Worm (Caenorhabditis elegans) whole organism, young adult: ENCODE measurements around the gene hda-11.

Experiments used
- B0019.2 ChIP-seq: fragments of 200-800 bp; sonication (Bioruptor generic); conservative IDR thresholded peaks from 2 replicates; pipeline ENCODE4 v1.3.6; 2022; ENCODE audit warnings: missing genetic modification reagents, missing genetic modification characterization, missing compliant biosample characterization
- F37B4.10 ChIP-seq: fragments of 200-800 bp; sonication (Bioruptor generic); IDR thresholded peaks from 2 replicates; pipeline ENCODE4 v1.3.6; 2022; ENCODE audit warnings: missing genetic modification characterization, missing compliant biosample characterization
- Y95B8A.8 ChIP-seq: fragments of 200-800 bp; sonication (Bioruptor generic); IDR thresholded peaks from 2 replicates; pipeline ENCODE4 v1.3.6; 2022; ENCODE audit warnings: missing genetic modification reagents, missing genetic modification characterization, missing compliant biosample characterization
- ama-1 ChIP-seq, 3 experiments: fragments of 150-350 bp in 1 of 3; sonication (generic microtip) in 2 of 3; optimal IDR thresholded peaks; 2 replicates each; lab custom pipeline; 2014 to 2018; ENCODE audit warnings: missing biosample characterization in 2 of 3, missing genetic modification characterization in 2 of 3, missing genetic modification reagents in 2 of 3
- ceh-27 ChIP-seq: fragments of 200-800 bp; sonication (Bioruptor generic); optimal IDR thresholded peaks from 2 replicates; lab custom pipeline; 2018; ENCODE audit warnings: mild to moderate bottlenecking, missing genetic modification characterization, moderate library complexity, missing compliant biosample characterization
- gei-17 ChIP-seq: fragments of 200-800 bp; sonication (Bioruptor generic); optimal IDR thresholded peaks from 2 replicates; lab custom pipeline; 2018; ENCODE audit warnings: mild to moderate bottlenecking, missing genetic modification characterization, missing compliant biosample characterization
- hrde-1 ChIP-seq: sonication (generic microtip); optimal IDR thresholded peaks from 2 replicates; lab custom pipeline; 2016; ENCODE audit warnings: missing genetic modification characterization, mild to moderate bottlenecking, missing compliant biosample characterization, moderate library complexity, missing genotype, missing genetic modification reagents, borderline replicate concordance
- lin-35 ChIP-seq, 3 experiments: fragments of 150-350 bp in 2 of 3; sonication (generic microtip) in 1 of 3; optimal IDR thresholded peaks; 2 replicates each; lab custom pipeline; 2014 to 2018; ENCODE audit warnings: missing biosample characterization in 3 of 3, missing genetic modification characterization in 3 of 3, missing genetic modification reagents in 3 of 3
- nfya-1 ChIP-seq: sonication (generic microtip); optimal IDR thresholded peaks from 2 replicates; lab custom pipeline; 2017; ENCODE audit warnings: antibody characterized with exemption, missing compliant biosample characterization, missing genetic modification characterization, borderline replicate concordance; ENCODE audit not compliant: insufficient read depth
- rcor-1 ChIP-seq: fragments of 200-800 bp; sonication (Bioruptor generic); IDR thresholded peaks from 2 replicates; pipeline ENCODE4 v1.3.6; 2022; ENCODE audit warnings: missing genetic modification reagents, missing genetic modification characterization, missing compliant biosample characterization
- snpc-4 ChIP-seq, 5 experiments: fragments of 150-350 bp in 1 of 5; sonication (generic microtip) in 4 of 5; optimal IDR thresholded peaks; 2 replicates each; lab custom pipeline; 2014 to 2018; ENCODE audit warnings: missing genetic modification characterization in 5 of 5, missing biosample characterization in 3 of 5, antibody characterized with exemption in 2 of 5, mild to moderate bottlenecking in 2 of 5, missing compliant biosample characterization in 2 of 5, missing genotype in 2 of 5, moderate library complexity in 2 of 5, missing genetic modification reagents in 1 of 5
- unc-62 ChIP-seq: fragments of 150-350 bp; optimal IDR thresholded peaks from 2 replicates; lab custom pipeline; 2014; ENCODE audit warnings: missing biosample characterization, missing genetic modification reagents, missing genetic modification characterization

DNA sequence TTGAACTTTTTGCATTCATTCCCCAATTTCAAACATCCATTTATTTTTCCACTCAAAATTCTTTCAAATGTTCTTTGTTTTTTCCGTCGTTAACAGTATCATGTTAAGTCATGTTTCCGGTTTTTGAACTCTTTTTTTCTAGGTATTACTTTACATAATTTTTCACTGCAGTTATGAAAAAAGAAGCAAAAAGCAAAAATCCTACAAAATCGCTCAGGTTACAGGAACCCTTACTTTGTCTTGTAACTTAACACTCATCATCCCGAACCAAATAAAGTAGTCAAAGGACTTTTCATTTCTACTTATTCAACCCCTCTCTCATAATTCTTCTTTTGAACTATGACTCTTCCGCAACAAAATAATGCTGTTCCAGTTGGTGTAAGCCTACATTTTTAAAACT is 34.5 kb upstream of the hda-11 start, which contains the start of gene aqp-5:
- TF ChIP-seq gei-17 (no peak), hrde-1 (tag; lab: Kevin White, UChicago) (no peak), snpc-4 (GFP tag; optimal IDR thresholded peaks at IDR 0.05; lab: Kevin White, UChicago) (no peak), snpc-4 (tag; optimal IDR thresholded peaks at IDR 0.05; lab: Kevin White, UChicago) (no peak), B0019.2 (GFP tag; lab: Robert Waterston, UW) (no peak), nfya-1 (tag; lab: Kevin White, UChicago) (no peak), F37B4.10 (GFP tag; lab: Robert Waterston, UW) (no peak), Y95B8A.8 (GFP tag; lab: Robert Waterston, UW) (no peak), lin-35 (GFP tag; optimal IDR thresholded peaks at IDR 0.05; lab: Kevin White, UChicago) (no peak), ceh-27 (GFP tag; lab: Kevin White, UChicago) (no peak), ama-1 (optimal IDR thresholded peaks at IDR 0.05; lab: Kevin White, UChicago) (no peak), ama-1 (GFP tag; optimal IDR thresholded peaks at IDR 0.05; lab: Kevin White, UChicago) (no peak), rcor-1 (GFP tag; lab: Robert Waterston, UW) (no peak), unc-62 (GFP tag; lab: Kevin White, UChicago) (no peak)
